Worm (Caenorhabditis elegans): ENCODE data around the gene sro-1.

ce11 chrII:7494155-7494554, 28.7 kb upstream of the sro-1 start, which contains the start of gene R10H1.1:
- TF ChIP-seq W03F9.2 (tag; optimal IDR thresholded peaks at IDR 0.05) (no peak), him-1 (tag; optimal IDR thresholded peaks at IDR 0.05) (no peak), dao-5 (tag; optimal IDR thresholded peaks at IDR 0.05) (no peak)

Measured in whole organism, L4/young adult.